Worm (Caenorhabditis elegans): ENCODE measurements around the gene F36H5.17.

DNA sequence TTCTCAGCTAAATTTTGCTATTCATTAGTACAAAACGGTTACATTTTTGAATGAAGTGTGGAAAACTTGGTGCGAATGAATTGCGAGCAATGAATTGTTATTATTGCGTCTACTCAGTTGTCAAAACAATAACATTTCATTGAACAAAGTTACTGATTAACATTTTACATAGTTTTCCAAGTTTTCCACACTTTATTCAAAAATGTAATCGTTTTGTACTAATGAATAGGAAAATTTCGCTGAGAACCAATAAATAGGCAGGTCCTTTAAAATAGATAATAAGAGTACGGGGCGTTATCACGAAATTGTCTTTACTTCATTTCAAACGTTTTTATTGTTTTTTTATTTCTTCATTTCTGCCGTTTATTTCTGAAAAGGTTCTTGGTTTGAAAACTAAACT lies 26.5 kb upstream of the F36H5.17 start, which contains the start of gene math-4:
- no peak for TF ChIP-seq unc-62 (GFP tag; optimal IDR thresholded peaks at IDR 0.05)
- no peak for TF ChIP-seq elt-3 (tag; optimal IDR thresholded peaks at IDR 0.05)
- no peak for TF ChIP-seq ztf-4 (tag; optimal IDR thresholded peaks at IDR 0.05)
- no peak for TF ChIP-seq snpc-4 (tag; optimal IDR thresholded peaks at IDR 0.05)
- TF ChIP-seq nhr-76 (tag; optimal IDR thresholded peaks at IDR 0.05) = no peak
- no peak for TF ChIP-seq ceh-28 (tag; optimal IDR thresholded peaks at IDR 0.05)
- TF ChIP-seq nhr-237 (tag; optimal IDR thresholded peaks at IDR 0.05) = no peak
- no peak for TF ChIP-seq nhr-12 (tag; optimal IDR thresholded peaks at IDR 0.05)
- no peak for TF ChIP-seq fos-1 (tag; optimal IDR thresholded peaks at IDR 0.05)
- TF ChIP-seq skn-1 (tag; optimal IDR thresholded peaks at IDR 0.05) = no peak
- no peak for TF ChIP-seq nhr-25 (tag; optimal IDR thresholded peaks at IDR 0.05)

Data from whole organism, L3 larva.